Fruit fly (Drosophila melanogaster): ENCODE data around the gene dpr19.

- no peak for TF ChIP-seq Sin3A (optimal IDR thresholded peaks at IDR 0.05)
- no peak for TF ChIP-seq ttk (optimal IDR thresholded peaks at IDR 0.05)
- TF ChIP-seq psq (optimal IDR thresholded peaks at IDR 0.05): no peak
- TF ChIP-seq insv (optimal IDR thresholded peaks at IDR 0.05): no peak
- no peak for TF ChIP-seq h (optimal IDR thresholded peaks at IDR 0.05)
Observed at dm6 chr2L:10381890-10382450, 6.0 kb downstream of the dpr19 start, which contains the start of gene CG5096.

Measured in Kc167 (cell line).